Fruit fly (Drosophila melanogaster) whole organism, embryonic: ENCODE data around the gene prd1.

ENCODE experiments used
- Antp ChIP-seq: fragments of 200-800 bp; sonication (Bioruptor generic); optimal IDR thresholded peaks from 3 replicates; lab custom pipeline; 2016; ENCODE audit warnings: missing biosample characterization, missing genetic modification characterization
- Bgb ChIP-seq: fragments of 200-800 bp; sonication (Bioruptor generic); IDR thresholded peaks from 2 replicates; pipeline ENCODE4 v1.3.6; 2022; ENCODE audit warnings: missing biosample characterization, missing genetic modification characterization; ENCODE audit not compliant: partially characterized antibody
- Blimp-1 ChIP-seq: fragments of 200-800 bp; sonication (Bioruptor generic); optimal IDR thresholded peaks from 3 replicates; lab custom pipeline; 2018; ENCODE audit warnings: missing biosample characterization, missing genetic modification characterization, mild to moderate bottlenecking, moderate library complexity, missing genetic modification reagents
- CG11093 ChIP-seq: fragments of 200-800 bp; sonication (Bioruptor generic); IDR thresholded peaks from 3 replicates; pipeline ENCODE4 v1.3.6; 2022; ENCODE audit warnings: missing biosample characterization, missing genetic modification characterization
- CG14014 ChIP-seq: fragments of 200-800 bp; sonication (Bioruptor generic); IDR thresholded peaks from 2 replicates; pipeline ENCODE4 v1.3.6; 2022; ENCODE audit warnings: missing biosample characterization, missing genetic modification characterization
- CG14860 ChIP-seq: fragments of 200-800 bp; sonication (Bioruptor generic); IDR thresholded peaks from 3 replicates; pipeline ENCODE4 v1.3.6; 2022; ENCODE audit warnings: missing biosample characterization, missing genetic modification characterization; ENCODE audit not compliant: partially characterized antibody
- CG15269 ChIP-seq: fragments of 200-800 bp; sonication (Bioruptor generic); optimal IDR thresholded peaks from 2 replicates; lab custom pipeline; 2018; ENCODE audit warnings: missing biosample characterization, mild to moderate bottlenecking, missing genetic modification characterization, moderate library complexity
- CG15514 ChIP-seq: fragments of 200-800 bp; sonication (Bioruptor generic); optimal IDR thresholded peaks from 3 replicates; lab custom pipeline; 2017; ENCODE audit warnings: missing biosample characterization, missing genetic modification characterization, mild to moderate bottlenecking, moderate library complexity, missing genetic modification reagents
- CG16779 ChIP-seq: fragments of 200-800 bp; sonication (Bioruptor generic); IDR thresholded peaks from 2 replicates; pipeline ENCODE4 v1.3.6; 2022; ENCODE audit warnings: missing biosample characterization, missing genetic modification characterization
- CG2116 ChIP-seq: fragments of 200-800 bp; sonication (Bioruptor generic); optimal IDR thresholded peaks from 3 replicates; lab custom pipeline; 2018; ENCODE audit warnings: missing biosample characterization, mild to moderate bottlenecking, missing genetic modification characterization
- CG2712 ChIP-seq: fragments of 200-800 bp; optimal IDR thresholded peaks from 3 replicates; lab custom pipeline; 2019; ENCODE audit warnings: missing biosample characterization, mild to moderate bottlenecking, missing genetic modification characterization, moderate library complexity
- CG3163 ChIP-seq: fragments of 200-800 bp; sonication (Bioruptor generic); optimal IDR thresholded peaks from 3 replicates; lab custom pipeline; 2016; ENCODE audit warnings: missing biosample characterization, missing genetic modification characterization
- CG3281 ChIP-seq: fragments of 200-800 bp; sonication (Bioruptor generic); optimal IDR thresholded peaks from 3 replicates; lab custom pipeline; 2017; ENCODE audit warnings: missing biosample characterization, mild to moderate bottlenecking, missing genetic modification characterization
- CG33557 ChIP-seq: fragments of 200-800 bp; sonication (Bioruptor generic); optimal IDR thresholded peaks from 2 replicates; lab custom pipeline; 2019; ENCODE audit warnings: missing biosample characterization, mild to moderate bottlenecking, missing genetic modification characterization, moderate library complexity
- CG3726 ChIP-seq: fragments of 200-800 bp; sonication (Bioruptor generic); IDR thresholded peaks from 3 replicates; pipeline ENCODE4, ENCODE4 v1.3.6; 2022; ENCODE audit warnings: missing biosample characterization, missing genetic modification characterization
- CG3847 ChIP-seq: fragments of 200-800 bp; sonication (Bioruptor generic); IDR thresholded peaks from 2 replicates; pipeline ENCODE4 v1.3.6; 2022; ENCODE audit warnings: missing biosample characterization, missing genetic modification characterization
- CG6683 ChIP-seq: fragments of 200-800 bp; sonication (Bioruptor generic); optimal IDR thresholded peaks from 2 replicates; lab custom pipeline; 2017; ENCODE audit warnings: missing biosample characterization, mild to moderate bottlenecking, missing genetic modification characterization, missing genetic modification reagents
- CG6689 ChIP-seq: fragments of 200-800 bp; sonication (Bioruptor generic); IDR thresholded peaks from 2 replicates; pipeline ENCODE4 v1.3.6; 2022; ENCODE audit warnings: missing biosample characterization, missing genetic modification characterization
- CG7271 ChIP-seq: fragments of 200-800 bp; sonication (Bioruptor generic); optimal IDR thresholded peaks from 2 replicates; lab custom pipeline; 2018; ENCODE audit warnings: missing biosample characterization, mild to moderate bottlenecking, missing genetic modification characterization, moderate library complexity
- CG7745 ChIP-seq: fragments of 200-800 bp; sonication (Bioruptor generic); optimal IDR thresholded peaks from 2 replicates; lab custom pipeline; 2018; ENCODE audit warnings: missing biosample characterization, mild to moderate bottlenecking, missing genetic modification characterization, moderate library complexity
- CG8765 ChIP-seq: fragments of 200-800 bp; sonication (Bioruptor generic); IDR thresholded peaks from 2 replicates; pipeline ENCODE4 v1.3.6; 2022; ENCODE audit warnings: missing biosample characterization, missing genetic modification characterization
- CG9609 ChIP-seq: fragments of 200-800 bp; sonication (Bioruptor generic); optimal IDR thresholded peaks from 3 replicates; lab custom pipeline; 2016; ENCODE audit warnings: missing biosample characterization, missing genetic modification characterization
- CoRest ChIP-seq: fragments of 200-800 bp; sonication (Bioruptor generic); optimal IDR thresholded peaks from 3 replicates; lab custom pipeline; 2018; ENCODE audit warnings: missing biosample characterization, mild to moderate bottlenecking, missing genetic modification characterization, moderate library complexity
- D19A ChIP-seq: fragments of 200-800 bp; optimal IDR thresholded peaks from 3 replicates; lab custom pipeline; 2019; ENCODE audit warnings: missing biosample characterization, mild to moderate bottlenecking, missing genetic modification characterization, moderate library complexity
- Dad ChIP-seq: fragments of 200-800 bp; sonication (Bioruptor generic); optimal IDR thresholded peaks from 3 replicates; lab custom pipeline; 2016; ENCODE audit warnings: missing biosample characterization, missing genetic modification characterization
- Drgx ChIP-seq: fragments of 200-800 bp; sonication (Bioruptor generic); IDR thresholded peaks from 2 replicates; pipeline ENCODE4 v1.3.6; 2022; ENCODE audit warnings: missing biosample characterization, missing genetic modification characterization
- ERR ChIP-seq: fragments of 200-800 bp; sonication (Bioruptor generic); optimal IDR thresholded peaks from 2 replicates; lab custom pipeline; 2016; ENCODE audit warnings: missing biosample characterization, missing genetic modification characterization
- Mad ChIP-seq: fragments of 200-800 bp; sonication (Bioruptor generic); optimal IDR thresholded peaks from 2 replicates; lab custom pipeline; 2016; ENCODE audit warnings: missing biosample characterization, missing genetic modification characterization
- Oaz ChIP-seq: fragments of 200-800 bp; sonication (Bioruptor generic); IDR thresholded peaks from 2 replicates; pipeline ENCODE4 v1.3.6; 2022; ENCODE audit warnings: missing biosample characterization, missing genetic modification characterization
- Oli ChIP-seq: fragments of 200-800 bp; sonication (Bioruptor generic); optimal IDR thresholded peaks from 2 replicates; lab custom pipeline; 2018; ENCODE audit warnings: missing biosample characterization, mild to moderate bottlenecking, missing genetic modification characterization, moderate library complexity
- PHDP ChIP-seq: fragments of 200-800 bp; sonication (Bioruptor generic); optimal IDR thresholded peaks from 3 replicates; lab custom pipeline; 2018; ENCODE audit warnings: missing biosample characterization, mild to moderate bottlenecking, missing genetic modification characterization, moderate library complexity
- Sox102F ChIP-seq: fragments of 200-800 bp; sonication (Bioruptor generic); optimal IDR thresholded peaks from 2 replicates; lab custom pipeline; 2018; ENCODE audit warnings: missing biosample characterization, mild to moderate bottlenecking, missing genetic modification characterization, moderate library complexity
- chif ChIP-seq, 2 experiments: fragments of 200-800 bp; sonication (Bioruptor generic); optimal IDR thresholded peaks; 3 replicates each; lab custom pipeline; 2016; ENCODE audit warnings: missing biosample characterization in 2 of 2, missing genetic modification characterization in 2 of 2
- cwo ChIP-seq: fragments of 200-800 bp; sonication (Bioruptor generic); optimal IDR thresholded peaks from 3 replicates; lab custom pipeline; 2017; ENCODE audit warnings: missing biosample characterization, missing genetic modification characterization, mild to moderate bottlenecking, moderate library complexity, missing genetic modification reagents
- fd3F ChIP-seq: fragments of 200-800 bp; sonication (Bioruptor generic); optimal IDR thresholded peaks from 2 replicates; lab custom pipeline; 2018; ENCODE audit warnings: missing biosample characterization, mild to moderate bottlenecking, missing genetic modification characterization, moderate library complexity
- jing ChIP-seq: fragments of 200-800 bp; sonication (Bioruptor generic); optimal IDR thresholded peaks from 2 replicates; lab custom pipeline; 2018; ENCODE audit warnings: missing biosample characterization, mild to moderate bottlenecking, missing genetic modification characterization
- ken ChIP-seq: fragments of 200-800 bp; sonication (Bioruptor generic); IDR thresholded peaks from 3 replicates; pipeline ENCODE4 v1.3.6; 2022; ENCODE audit warnings: missing biosample characterization, missing genetic modification characterization
- klu ChIP-seq: fragments of 200-800 bp; sonication (Bioruptor generic); IDR thresholded peaks from 2 replicates; pipeline ENCODE4 v1.3.6; 2022; ENCODE audit warnings: missing biosample characterization, missing genetic modification characterization
- lab ChIP-seq: fragments of 200-800 bp; sonication (Bioruptor generic); optimal IDR thresholded peaks from 3 replicates; lab custom pipeline; 2017; ENCODE audit warnings: missing biosample characterization, missing genetic modification characterization, mild to moderate bottlenecking, moderate library complexity, missing genetic modification reagents
- lov ChIP-seq, 2 experiments: fragments of 200-800 bp in 1 of 2; fragments of >200 bp in 1 of 2; sonication (Bioruptor generic) in 1 of 2; IDR thresholded peaks in 1 of 2; optimal IDR thresholded peaks in 1 of 2; 2 replicates in 1 of 2; 3 replicates in 1 of 2; pipeline versions ENCODE4 v1.3.6 to Lab custom; 2017 to 2022; ENCODE audit warnings: missing biosample characterization in 1 of 2, missing genetic modification characterization in 1 of 2
- nerfin-2 ChIP-seq: fragments of 200-800 bp; sonication (Bioruptor generic); IDR thresholded peaks from 2 replicates; pipeline ENCODE4 v1.3.6; 2022; ENCODE audit warnings: missing biosample characterization, missing genetic modification characterization; ENCODE audit not compliant: partially characterized antibody
- odd ChIP-seq: fragments of 200-800 bp; sonication (Bioruptor generic); optimal IDR thresholded peaks from 2 replicates; lab custom pipeline; 2017; ENCODE audit warnings: missing biosample characterization, mild to moderate bottlenecking, missing genetic modification characterization
- pzg ChIP-seq: fragments of 200-800 bp; sonication (Bioruptor generic); optimal IDR thresholded peaks from 3 replicates; lab custom pipeline; 2018; ENCODE audit warnings: missing biosample characterization, mild to moderate bottlenecking, missing genetic modification characterization, moderate library complexity
- row ChIP-seq: fragments of 200-800 bp; sonication (Bioruptor generic); IDR thresholded peaks from 3 replicates; pipeline ENCODE4 v1.3.6; 2022; ENCODE audit warnings: missing biosample characterization, missing genetic modification characterization
- slbo ChIP-seq: fragments of 200-800 bp; sonication (Bioruptor generic); IDR thresholded peaks from 2 replicates; pipeline ENCODE4 v1.3.6; 2022; ENCODE audit warnings: missing biosample characterization, missing genetic modification characterization
- tll ChIP-seq, 2 experiments: fragments of 200-800 bp in 1 of 2; fragments of >200 bp in 1 of 2; sonication (Bioruptor generic) in 1 of 2; optimal IDR thresholded peaks; 2 replicates each; lab custom pipeline; 2017 to 2019; ENCODE audit warnings: missing biosample characterization in 2 of 2, missing genetic modification characterization in 2 of 2, mild to moderate bottlenecking in 1 of 2, moderate library complexity in 1 of 2
- tup ChIP-seq: fragments of 200-800 bp; sonication (Bioruptor generic); optimal IDR thresholded peaks from 2 replicates; lab custom pipeline; 2016; ENCODE audit warnings: missing biosample characterization, mild to moderate bottlenecking, missing genetic modification characterization, moderate library complexity
- twi ChIP-seq: fragments of 200-800 bp; optimal IDR thresholded peaks from 2 replicates; lab custom pipeline; 2019; ENCODE audit warnings: missing biosample characterization, mild to moderate bottlenecking, missing genetic modification characterization, moderate library complexity
- zen2 ChIP-seq: fragments of 200-800 bp; sonication (Bioruptor generic); IDR thresholded peaks from 3 replicates; pipeline ENCODE4 v1.3.6; 2022; ENCODE audit warnings: missing biosample characterization, missing genetic modification characterization; ENCODE audit not compliant: partially characterized antibody

prd1 gene

dm6 chr3R:11806753-11807152, 19.9 kb upstream of the prd1 start (continued):
- TF ChIP-seq CG14860 (0 out of 3 replicates have a peak, but pooled peaks have one; percentile 26), CG3726 (GFP tag; lab: Robert Waterston, UW) (no peak), CG6683 (no peak), row (GFP tag; lab: Robert Waterston, UW) (peak; percentile 76), Blimp-1 (GFP tag; lab: Kevin White, UChicago) (peak; percentile 36), ken (no peak), CG15269 (tag; lab: Kevin White, UChicago) (peak; percentile 45), CG33557 (GFP tag; lab: Kevin White, UChicago) (no peak), CG8765 (GFP tag; lab: Robert Waterston, UW) (0 out of 2 replicates have a peak, but pooled peaks have one; percentile 14), cwo (GFP tag; lab: Kevin White, UChicago) (peak; percentile 23), fd3F (no peak), CG15514 (GFP tag; lab: Kevin White, UChicago) (no peak), D19A (no peak), CG2712 (tag; lab: Kevin White, UChicago) (peak; percentile 24), CG9609 (GFP tag; lab: Kevin White, UChicago) (peak; percentile 40), CG14014 (GFP tag; lab: Robert Waterston, UW) (peak; percentile 35; the same call in 1 of the 2 replicates), CG7745 (tag; lab: Kevin White, UChicago) (no peak), PHDP (tag; lab: Kevin White, UChicago) (peak; percentile 37), tll (GFP tag; optimal IDR thresholded peaks at IDR 0.05; lab: Kevin White, UChicago) (no peak), chif (GFP tag; optimal IDR thresholded peaks at IDR 0.05; lab: Kevin White, UChicago) (peak; percentile 7 to 46), Drgx (GFP tag; lab: Robert Waterston, UW) (peak; percentile 24; the same call in 1 of the 2 replicates), jing (no peak), Oli (tag; lab: Kevin White, UChicago) (peak; percentile 47), lov (optimal IDR thresholded peaks at IDR 0.05; lab: Kevin White, UChicago) (no peak), lov (GFP tag; IDR thresholded peaks at IDR 0.05; lab: Robert Waterston, UW) (no peak), lab (peak; percentile 25), CG7271 (tag; lab: Kevin White, UChicago) (no peak), twi (no peak), CG3163 (no peak), Bgb (GFP tag; lab: Robert Waterston, UW) (no peak), CG6689 (GFP tag; lab: Robert Waterston, UW) (peak; percentile 33; the same call in 1 of the 2 replicates), nerfin-2 (no peak), odd (no peak), zen2 (GFP tag; lab: Robert Waterston, UW) (no peak), Oaz (GFP tag; lab: Robert Waterston, UW) (0 out of 2 replicates have a peak, but pooled peaks have one; percentile 41), CG3847 (GFP tag; lab: Robert Waterston, UW) (no peak), Antp (GFP tag; lab: Kevin White, UChicago) (peak; percentile 9), CG2116 (no peak), tup (GFP tag; lab: Kevin White, UChicago) (no peak), Sox102F (peak; percentile 57), CG16779 (no peak), slbo (GFP tag; lab: Robert Waterston, UW) (peak; percentile 33; the same call in 1 of the 2 replicates), Mad (no peak), CG3281 (GFP tag; lab: Kevin White, UChicago) (peak; percentile 8), CoRest (tag; lab: Kevin White, UChicago) (no peak), CG11093 (no peak), Dad (GFP tag; lab: Kevin White, UChicago) (no peak), klu (no peak), pzg (GFP tag; lab: Kevin White, UChicago) (no peak), ERR (GFP tag; lab: Kevin White, UChicago) (no peak)
